Fruit fly (Drosophila melanogaster) whole organism, adult: ENCODE measurements around the gene xmas.

ENCODE experiments used
- CG11617 ChIP-seq: fragments of 200-800 bp; sonication (Bioruptor generic); optimal IDR thresholded peaks from 2 replicates; lab custom pipeline; 2017; ENCODE audit warnings: mild to moderate bottlenecking, missing biosample characterization, missing genetic modification reagents, missing genetic modification characterization
- CG12768 ChIP-seq: fragments of 200-800 bp; sonication (Bioruptor generic); optimal IDR thresholded peaks from 2 replicates; lab custom pipeline; 2017; ENCODE audit warnings: missing biosample characterization, missing genetic modification characterization, mild to moderate bottlenecking, moderate library complexity, missing genetic modification reagents
- CG33017 ChIP-seq: fragments of 200-800 bp; sonication (Bioruptor generic); optimal IDR thresholded peaks from 2 replicates; lab custom pipeline; 2018; ENCODE audit warnings: missing biosample characterization, mild to moderate bottlenecking, missing genetic modification characterization, moderate library complexity
- CG7045 ChIP-seq: fragments of 200-800 bp; sonication (Bioruptor generic); optimal IDR thresholded peaks from 2 replicates; lab custom pipeline; 2017; ENCODE audit warnings: missing biosample characterization, mild to moderate bottlenecking, missing genetic modification characterization
- CG7101 ChIP-seq: fragments of 200-800 bp; sonication (Bioruptor generic); optimal IDR thresholded peaks from 2 replicates; lab custom pipeline; 2018; ENCODE audit warnings: missing biosample characterization, mild to moderate bottlenecking, missing genetic modification characterization, moderate library complexity
- Clk ChIP-seq: fragments of 200-800 bp; sonication (Bioruptor generic); optimal IDR thresholded peaks from 2 replicates; lab custom pipeline; 2017; ENCODE audit warnings: missing biosample characterization, missing genetic modification characterization
- Crg-1 ChIP-seq: fragments of 200-800 bp; sonication (Bioruptor generic); optimal IDR thresholded peaks from 2 replicates; lab custom pipeline; 2016; ENCODE audit warnings: missing biosample characterization, missing genetic modification characterization
- Mnt ChIP-seq: fragments of 200-800 bp; sonication (Bioruptor generic); optimal IDR thresholded peaks from 2 replicates; lab custom pipeline; 2016; ENCODE audit warnings: missing biosample characterization, mild to moderate bottlenecking, missing genetic modification characterization
- cic ChIP-seq: fragments of 200-800 bp; sonication (Bioruptor generic); optimal IDR thresholded peaks from 2 replicates; lab custom pipeline; 2017; ENCODE audit warnings: missing biosample characterization, mild to moderate bottlenecking, missing genetic modification characterization, moderate library complexity
- kay ChIP-seq: fragments of 200-800 bp; sonication (Bioruptor generic); peaks from one replicate; lab custom pipeline; 2016; ENCODE audit warnings: missing biosample characterization, missing genetic modification characterization, borderline replicate concordance
- pad ChIP-seq: fragments of 200-800 bp; sonication (Bioruptor generic); optimal IDR thresholded peaks from 3 replicates; lab custom pipeline; 2017; ENCODE audit warnings: missing biosample characterization, missing genetic modification characterization, mild to moderate bottlenecking, moderate library complexity, missing genetic modification reagents
- toe ChIP-seq: fragments of 200-800 bp; sonication (Bioruptor generic); optimal IDR thresholded peaks from 2 replicates; lab custom pipeline; 2016; ENCODE audit warnings: missing biosample characterization, missing genetic modification characterization

DNA sequence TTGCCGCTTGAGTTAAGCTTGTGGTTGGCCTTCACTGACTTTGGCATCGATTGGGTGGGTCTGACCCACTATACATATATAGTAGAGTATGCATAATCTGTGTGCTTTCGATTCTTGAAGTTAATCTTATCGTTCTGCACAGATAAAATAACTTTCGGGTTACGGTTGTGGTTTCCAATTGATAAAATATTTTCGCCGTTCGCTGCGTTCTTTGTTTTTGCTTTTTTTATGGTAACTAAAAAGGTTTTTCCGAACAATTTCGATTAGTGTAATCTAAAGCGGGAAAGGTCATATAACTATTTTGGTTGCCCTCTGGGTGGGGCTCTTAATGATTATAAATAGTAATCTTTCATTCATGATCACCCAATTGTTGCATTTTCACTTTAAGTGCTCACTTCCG, 21.4 kb upstream of the xmas start:
- no peak for TF ChIP-seq CG11617 (GFP tag; lab: Kevin White, UChicago)
- TF ChIP-seq CG12768, result no peak
- no peak for TF ChIP-seq CG33017 (tag; lab: Kevin White, UChicago)
- no peak for TF ChIP-seq cic (GFP tag; lab: Kevin White, UChicago)
- no peak for TF ChIP-seq kay (GFP tag; lab: Kevin White, UChicago)
- no peak for TF ChIP-seq pad (GFP tag; lab: Kevin White, UChicago)
- TF ChIP-seq toe, result no peak
- no peak for TF ChIP-seq Crg-1 (GFP tag; lab: Kevin White, UChicago)
- TF ChIP-seq CG7045 (GFP tag; lab: Kevin White, UChicago), result no peak
- TF ChIP-seq CG7101, result no peak
- TF ChIP-seq Mnt, result no peak
- no peak for TF ChIP-seq Clk (GFP tag; lab: Kevin White, UChicago)
